Worm (Caenorhabditis elegans) whole organism, L4/young adult: ENCODE data around the gene F21A3.11.

Source experiments
- W03F9.2 ChIP-seq: fragments of 150-350 bp; optimal IDR thresholded peaks from 2 replicates; lab custom pipeline; 2014; ENCODE audit warnings: missing biosample characterization, missing genetic modification characterization
- dao-5 ChIP-seq: sonication (generic microtip); optimal IDR thresholded peaks from 2 replicates; lab custom pipeline; 2016; ENCODE audit warnings: missing genotype, missing genetic modification characterization, moderate library complexity, missing compliant biosample characterization
- him-1 ChIP-seq: sonication (generic microtip); optimal IDR thresholded peaks from 2 replicates; lab custom pipeline; 2016; ENCODE audit warnings: missing genotype, missing genetic modification reagents, missing genetic modification characterization, missing compliant biosample characterization

ce11 chrV:15497731-15498130 is 35.3 kb downstream of the F21A3.11 start:
- no peak for TF ChIP-seq dao-5 (tag; lab: Kevin White, UChicago)
- TF ChIP-seq W03F9.2 (tag; lab: Kevin White, UChicago): no peak
- TF ChIP-seq him-1 (tag; lab: Kevin White, UChicago): no peak
